Worm (Caenorhabditis elegans) whole organism, midembryonic: Measurements from ENCODE around the gene C50F4.10.

Experiments
- T22C8.4 ChIP-seq: fragments of 200-800 bp; sonication (Bioruptor generic); IDR thresholded peaks from 2 replicates; pipeline ENCODE4 v1.3.6; 2022; ENCODE audit warnings: missing genetic modification characterization, missing compliant biosample characterization
- flt-1 ChIP-seq: fragments of 200-800 bp; sonication (Bioruptor generic); IDR thresholded peaks from 2 replicates; pipeline ENCODE4 v1.3.6; 2022; ENCODE audit warnings: missing genetic modification characterization, missing compliant biosample characterization
- klf-2 ChIP-seq: fragments of 200-800 bp; sonication (Bioruptor generic); conservative IDR thresholded peaks from 2 replicates; pipeline ENCODE4 v1.3.6; 2022; ENCODE audit warnings: missing genetic modification reagents, missing genetic modification characterization, missing compliant biosample characterization
- med-1 ChIP-seq: sonication (generic microtip); optimal IDR thresholded peaks from 2 replicates; lab custom pipeline; 2017; ENCODE audit warnings: missing genetic modification characterization, mild to moderate bottlenecking, missing compliant biosample characterization, antibody characterized with exemption, missing genetic modification reagents; ENCODE audit not compliant: insufficient read depth
- ztf-29 ChIP-seq: fragments of 200-800 bp; sonication (Bioruptor generic); IDR thresholded peaks from 2 replicates; pipeline ENCODE4 v1.3.6; 2022; ENCODE audit warnings: missing genetic modification reagents, missing genetic modification characterization, missing compliant biosample characterization

ce11 chrV:9527984-9528383 is 3.4 kb downstream of the C50F4.10 start:
- TF ChIP-seq klf-2 (GFP tag; lab: Robert Waterston, UW) (no peak), T22C8.4 (GFP tag; lab: Robert Waterston, UW) (no peak), ztf-29 (GFP tag; lab: Robert Waterston, UW) (no peak), med-1 (no peak), flt-1 (GFP tag; lab: Robert Waterston, UW) (no peak)
